Worm (Caenorhabditis elegans): ENCODE data around the gene M02D8.5.

The M02D8.5 gene

DNA sequence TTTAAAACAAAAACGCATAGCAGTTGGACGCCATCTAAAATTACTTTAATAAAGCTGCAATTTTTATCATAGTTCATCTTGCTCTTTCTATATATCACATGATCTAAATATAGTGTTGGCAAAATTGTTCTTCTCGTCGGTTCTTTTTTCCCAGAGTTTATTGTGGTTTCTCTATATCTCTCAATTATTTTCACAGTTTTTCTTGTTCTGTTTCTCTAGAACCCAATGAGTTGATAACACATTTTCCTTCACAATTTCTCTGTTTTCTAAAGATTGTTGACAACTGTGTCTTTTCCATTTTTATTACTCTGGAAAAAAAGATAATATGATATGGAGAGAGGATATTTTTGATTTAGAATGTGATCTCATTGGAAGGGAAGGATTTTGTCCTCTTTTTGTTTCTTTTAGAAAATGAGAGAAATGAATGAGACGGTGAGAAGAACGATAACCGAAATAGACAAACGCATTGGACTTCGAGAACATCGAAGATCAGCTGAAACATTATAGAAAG is 7.1 kb downstream of the M02D8.5 start:
- TF ChIP-seq pqm-1 (tag; optimal IDR thresholded peaks at IDR 0.05) (no peak), nhr-23 (tag; optimal IDR thresholded peaks at IDR 0.05) (no peak), nhr-25 (tag; optimal IDR thresholded peaks at IDR 0.05) (no peak), tbx-2 (tag; optimal IDR thresholded peaks at IDR 0.05) (no peak), pha-4 (tag; optimal IDR thresholded peaks at IDR 0.05) (peak; percentile 6), sea-2 (GFP tag; optimal IDR thresholded peaks at IDR 0.05) (no peak), elt-2 (tag; optimal IDR thresholded peaks at IDR 0.05) (peak; percentile 12), nhr-67 (tag; optimal IDR thresholded peaks at IDR 0.05) (no peak)

DNA sequence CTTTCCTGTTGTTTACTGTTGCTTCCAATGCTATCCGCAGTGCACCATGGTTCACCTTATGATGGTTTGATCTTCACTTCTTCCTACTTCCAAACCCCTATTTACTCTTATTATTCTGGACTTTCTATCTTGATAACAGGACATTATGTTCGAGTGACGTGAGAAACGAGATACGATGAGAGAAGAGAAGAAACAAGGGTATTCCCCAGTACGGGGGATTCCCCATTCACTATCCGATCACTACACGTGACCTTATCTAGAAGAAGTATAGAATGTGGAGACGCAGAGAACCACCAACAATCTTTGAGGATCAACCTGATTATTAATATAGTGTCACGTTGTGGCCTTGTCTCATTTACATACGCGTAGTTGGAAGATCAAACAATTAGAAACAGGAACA is 8.9 kb downstream of the M02D8.5 start:
- no peak for TF ChIP-seq elt-1 (tag; optimal IDR thresholded peaks at IDR 0.05)
- TF ChIP-seq nfya-1 (tag; optimal IDR thresholded peaks at IDR 0.05; ENCODE audit: insufficient read depth) = no peak
- no peak for TF ChIP-seq unc-39 (tag; optimal IDR thresholded peaks at IDR 0.05)
- no peak for TF ChIP-seq lin-39 (tag; optimal IDR thresholded peaks at IDR 0.05)
- no peak for TF ChIP-seq jun-1 (tag; optimal IDR thresholded peaks at IDR 0.05)
- TF ChIP-seq pha-4 (tag; optimal IDR thresholded peaks at IDR 0.05) = no peak
- TF ChIP-seq daf-12 (tag; optimal IDR thresholded peaks at IDR 0.05) = no peak
- peak in 1 of 3 experiments; percentile 12 for TF ChIP-seq elt-3 (tag; optimal IDR thresholded peaks at IDR 0.05)
- no peak for TF ChIP-seq ceh-9 (tag; optimal IDR thresholded peaks at IDR 0.05)
- TF ChIP-seq nhr-23 (tag; optimal IDR thresholded peaks at IDR 0.05) = peak; percentile 68
- no peak for TF ChIP-seq elt-2 (tag; optimal IDR thresholded peaks at IDR 0.05)
- TF ChIP-seq nhr-67 (tag; optimal IDR thresholded peaks at IDR 0.05) = no peak
- no peak for TF ChIP-seq zag-1 (tag; optimal IDR thresholded peaks at IDR 0.05)
- no peak for TF ChIP-seq fkh-10 (GFP tag; optimal IDR thresholded peaks at IDR 0.05)
- no peak for TF ChIP-seq ztf-4 (tag; optimal IDR thresholded peaks at IDR 0.05)
- TF ChIP-seq nhr-237 (tag; optimal IDR thresholded peaks at IDR 0.05) = no peak
- TF ChIP-seq eor-1 (tag; optimal IDR thresholded peaks at IDR 0.05) = no peak
- TF ChIP-seq fos-1 (tag; optimal IDR thresholded peaks at IDR 0.05) = no peak
- TF ChIP-seq ceh-16 (tag; optimal IDR thresholded peaks at IDR 0.05) = no peak
- TF ChIP-seq nhr-77 (tag; optimal IDR thresholded peaks at IDR 0.05) = no peak
- no peak for TF ChIP-seq nhr-76 (tag; optimal IDR thresholded peaks at IDR 0.05)
- no peak for TF ChIP-seq ZK546.5 (tag; optimal IDR thresholded peaks at IDR 0.05)
- peak; percentile 44 for TF ChIP-seq mdl-1 (tag; optimal IDR thresholded peaks at IDR 0.05)
- TF ChIP-seq R02D3.7 (tag; optimal IDR thresholded peaks at IDR 0.05) = no peak
- TF ChIP-seq nhr-25 (tag; optimal IDR thresholded peaks at IDR 0.05) = peak; percentile 52
- TF ChIP-seq aly-2 (tag; optimal IDR thresholded peaks at IDR 0.05) = no peak
- TF ChIP-seq lin-15B (tag; optimal IDR thresholded peaks at IDR 0.05) = no peak
- TF ChIP-seq snpc-4 (tag; optimal IDR thresholded peaks at IDR 0.05) = no peak
- no peak for TF ChIP-seq egl-27 (tag; optimal IDR thresholded peaks at IDR 0.05)
- TF ChIP-seq mml-1 (tag; optimal IDR thresholded peaks at IDR 0.05) = no peak
- peak; percentile 29 for TF ChIP-seq pqm-1 (tag; optimal IDR thresholded peaks at IDR 0.05)
- TF ChIP-seq nhr-43 (tag; optimal IDR thresholded peaks at IDR 0.05; ENCODE audit: poor library complexity, severe bottlenecking) = peak; percentile 81
- TF ChIP-seq ceh-82 (tag; optimal IDR thresholded peaks at IDR 0.05) = no peak
- no peak for TF ChIP-seq unc-62 (GFP tag; optimal IDR thresholded peaks at IDR 0.05)
- TF ChIP-seq skn-1 (tag; optimal IDR thresholded peaks at IDR 0.05) = no peak

DNA sequence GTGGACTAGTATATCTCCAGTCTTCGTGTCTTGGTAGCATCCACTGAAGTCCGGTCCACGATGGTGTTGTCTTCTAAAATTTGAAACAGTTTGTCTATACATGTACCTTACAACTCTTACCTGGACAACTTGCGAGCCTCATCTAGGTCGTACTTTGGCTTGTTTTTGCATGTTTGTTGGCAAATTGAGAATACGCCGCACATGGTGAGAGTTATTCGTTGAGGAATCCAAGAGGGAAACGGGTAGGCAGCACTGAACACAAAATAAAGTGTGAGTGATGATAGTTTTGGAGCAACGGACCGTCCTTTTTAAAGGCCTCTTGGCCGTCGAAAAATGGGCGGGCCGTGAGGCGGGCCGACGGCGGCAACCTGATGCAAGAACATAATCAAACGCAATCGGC is 10.7 kb downstream of the M02D8.5 start, which contains the start of gene asns-2:
Gene asns-2, minus strand, starts transcription at position 282 of the 400 bp plus-strand sequence.
- TF ChIP-seq snpc-4 (tag; optimal IDR thresholded peaks at IDR 0.05) (no peak), nhr-12 (tag; optimal IDR thresholded peaks at IDR 0.05) (no peak), elt-3 (tag; optimal IDR thresholded peaks at IDR 0.05) (no peak), ceh-82 (tag; optimal IDR thresholded peaks at IDR 0.05) (no peak), eor-1 (tag; optimal IDR thresholded peaks at IDR 0.05) (no peak), ama-1 (optimal IDR thresholded peaks at IDR 0.05) (peak; percentile 68), nfya-1 (tag; optimal IDR thresholded peaks at IDR 0.05; ENCODE audit: insufficient read depth) (no peak), zag-1 (tag; optimal IDR thresholded peaks at IDR 0.05) (no peak)

DNA sequence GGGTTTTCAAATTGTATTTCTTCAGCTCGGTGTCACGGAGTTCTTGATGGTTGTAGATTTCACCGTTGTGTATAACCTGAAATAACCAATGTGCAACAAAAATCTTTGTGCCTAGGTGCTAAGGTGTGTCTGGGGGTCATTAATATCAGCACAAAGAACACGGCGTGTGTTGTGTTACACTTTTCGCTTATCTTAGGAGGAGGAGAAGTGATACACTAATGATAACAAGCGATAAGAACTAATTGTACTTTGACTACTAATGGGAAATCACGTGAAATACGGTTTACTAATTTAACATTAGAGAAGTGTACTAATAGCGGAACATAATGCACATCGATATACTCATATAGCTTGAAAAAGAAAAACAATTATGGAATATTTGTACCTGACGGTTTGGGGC is 11.2 kb downstream of the M02D8.5 start:
- TF ChIP-seq elt-2 (tag; optimal IDR thresholded peaks at IDR 0.05) (peak; percentile 94), nhr-12 (tag; optimal IDR thresholded peaks at IDR 0.05) (no peak), daf-12 (tag; optimal IDR thresholded peaks at IDR 0.05) (no peak), snpc-4 (tag; optimal IDR thresholded peaks at IDR 0.05) (no peak), pqm-1 (tag; optimal IDR thresholded peaks at IDR 0.05) (peak; percentile 97), nhr-67 (tag; optimal IDR thresholded peaks at IDR 0.05) (no peak), nhr-43 (tag; optimal IDR thresholded peaks at IDR 0.05; ENCODE audit: poor library complexity, severe bottlenecking) (peak; percentile 42), nhr-11 (tag; optimal IDR thresholded peaks at IDR 0.05) (no peak), nhr-25 (tag; optimal IDR thresholded peaks at IDR 0.05) (peak; percentile 52), lin-39 (tag; optimal IDR thresholded peaks at IDR 0.05) (peak; percentile 48), lin-15B (tag; optimal IDR thresholded peaks at IDR 0.05) (no peak), skn-1 (tag; optimal IDR thresholded peaks at IDR 0.05) (no peak), nhr-23 (tag; optimal IDR thresholded peaks at IDR 0.05) (peak; percentile 48), eor-1 (tag; optimal IDR thresholded peaks at IDR 0.05) (no peak), elt-3 (tag; optimal IDR thresholded peaks at IDR 0.05) (peak; percentile 9 to 97 (median 97)), pha-4 (tag; optimal IDR thresholded peaks at IDR 0.05) (peak; percentile 74), nfya-1 (tag; optimal IDR thresholded peaks at IDR 0.05; ENCODE audit: insufficient read depth) (no peak), jun-1 (tag; optimal IDR thresholded peaks at IDR 0.05) (peak; percentile 74), hmg-11 (tag; optimal IDR thresholded peaks at IDR 0.05) (no peak), ceh-9 (tag; optimal IDR thresholded peaks at IDR 0.05) (no peak)

All from whole organism, L3 larva.